Worm (Caenorhabditis elegans): ENCODE data around the gene daf-5.
A peak's percentile ranks its signal among the peaks of the same experiment; 100 is the strongest.

daf-5 gene

DNA sequence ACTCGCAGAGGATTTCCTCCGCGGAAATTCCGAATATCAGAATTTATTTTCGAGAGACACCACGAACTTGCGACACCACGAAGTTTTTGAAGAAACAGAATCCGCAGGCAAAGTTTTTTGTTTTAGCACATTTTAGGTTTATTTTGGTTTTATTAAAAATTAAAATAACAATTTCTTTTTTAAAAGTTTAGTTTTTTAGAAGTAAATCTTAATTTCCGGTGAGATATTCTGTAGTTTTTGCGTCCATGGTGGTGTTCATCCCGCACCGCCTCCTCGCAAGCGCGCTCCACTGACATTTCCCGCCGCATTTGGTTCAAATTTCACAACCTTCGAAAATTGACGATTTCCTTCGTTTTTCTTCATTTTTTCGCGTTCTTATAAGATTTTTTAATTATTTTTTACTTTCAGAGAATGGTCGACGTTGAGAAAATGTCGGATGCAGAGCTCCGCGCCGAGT lies 11.0 kb upstream of the daf-5 start, which contains the start of gene lem-2:
TSS of gene lem-2 (plus strand) at position 407 of the 457 bp plus-strand sequence.
- TF ChIP-seq lin-14 (GFP tag; optimal IDR thresholded peaks at IDR 0.05) = peak; percentile 92
- no peak for TF ChIP-seq ama-1 (optimal IDR thresholded peaks at IDR 0.05)
- no peak for TF ChIP-seq efl-3 (GFP tag; optimal IDR thresholded peaks at IDR 0.05)
- peak; percentile 38 for TF ChIP-seq elt-2 (tag; optimal IDR thresholded peaks at IDR 0.05)
- peak; percentile 71 for TF ChIP-seq nhr-19 (GFP tag; conservative IDR thresholded peaks at IDR 0.05)
- peak; percentile 30 for TF ChIP-seq blmp-1 (tag; optimal IDR thresholded peaks at IDR 0.05)
- peak; percentile 2 for TF ChIP-seq nhr-237 (tag; optimal IDR thresholded peaks at IDR 0.05)
- TF ChIP-seq sptf-1 (tag; optimal IDR thresholded peaks at IDR 0.05) = no peak
- TF ChIP-seq tbx-2 (tag; optimal IDR thresholded peaks at IDR 0.05) = peak; percentile 85
- no peak for TF ChIP-seq nhr-84 (tag; optimal IDR thresholded peaks at IDR 0.05)
- no peak for TF ChIP-seq egl-27 (tag; optimal IDR thresholded peaks at IDR 0.05)
- peak; percentile 87 to 90 for TF ChIP-seq lin-35 (GFP tag; optimal IDR thresholded peaks at IDR 0.05)
- no peak for TF ChIP-seq zip-4 (GFP tag; optimal IDR thresholded peaks at IDR 0.05)
- peak; percentile 4 for TF ChIP-seq fos-1 (tag; optimal IDR thresholded peaks at IDR 0.05)
- peak; percentile 84 for TF ChIP-seq nhr-85 (tag)
- TF ChIP-seq pax-3 (tag; optimal IDR thresholded peaks at IDR 0.05) = peak; percentile 96
- TF ChIP-seq Y116A8C.19 (tag; optimal IDR thresholded peaks at IDR 0.05; ENCODE audit: borderline replicate concordance) = peak; percentile 63
- no peak for TF ChIP-seq hlh-17 (GFP tag; optimal IDR thresholded peaks at IDR 0.05; ENCODE audit: borderline replicate concordance)
- TF ChIP-seq nhr-11 (tag; optimal IDR thresholded peaks at IDR 0.05) = no peak
- TF ChIP-seq aha-1 (tag; optimal IDR thresholded peaks at IDR 0.05) = no peak
- no peak for TF ChIP-seq nhr-28 (tag; optimal IDR thresholded peaks at IDR 0.05)
- peak; percentile 86 to 91 for TF ChIP-seq efl-1 (optimal IDR thresholded peaks at IDR 0.05)
- TF ChIP-seq efl-1 (GFP tag; optimal IDR thresholded peaks at IDR 0.05 in 1 of 2) = peak; percentile 86 to 97
- peak; percentile 83 to 89 (median 87) for TF ChIP-seq dpl-1 (GFP tag; optimal IDR thresholded peaks at IDR 0.05)
- TF ChIP-seq nhr-77 (tag; optimal IDR thresholded peaks at IDR 0.05) = peak; percentile 87
- peak; percentile 64 for TF ChIP-seq mep-1 (tag; optimal IDR thresholded peaks at IDR 0.05)
- peak; percentile 70 for TF ChIP-seq C04F5.9 (tag; optimal IDR thresholded peaks at IDR 0.05)
- TF ChIP-seq dsc-1 (tag; optimal IDR thresholded peaks at IDR 0.05) = peak; percentile 75
- peak; percentile 32 for TF ChIP-seq fkh-10 (GFP tag; optimal IDR thresholded peaks at IDR 0.05)
- TF ChIP-seq jun-1 (tag; optimal IDR thresholded peaks at IDR 0.05) = peak; percentile 42
- no peak for TF ChIP-seq tlp-1 (tag; optimal IDR thresholded peaks at IDR 0.05)
- TF ChIP-seq mdl-1 (tag; optimal IDR thresholded peaks at IDR 0.05) = peak in 1 of 2 experiments; percentile 7
- no peak for TF ChIP-seq lin-39 (tag; optimal IDR thresholded peaks at IDR 0.05)
- TF ChIP-seq ceh-8 (GFP tag; optimal IDR thresholded peaks at IDR 0.05) = peak; percentile 52
- no peak for TF ChIP-seq ces-1 (GFP tag; optimal IDR thresholded peaks at IDR 0.05)
- peak; percentile 35 for TF ChIP-seq lin-13 (GFP tag; optimal IDR thresholded peaks at IDR 0.05)
- TF ChIP-seq ztf-11 (tag; optimal IDR thresholded peaks at IDR 0.05) = peak in 1 of 2 experiments; percentile 82
- TF ChIP-seq fkh-8 (tag; optimal IDR thresholded peaks at IDR 0.05) = peak; percentile 97
- TF ChIP-seq nhr-47 (tag; optimal IDR thresholded peaks at IDR 0.05) = peak; percentile 91
- no peak for TF ChIP-seq hpl-2 (GFP tag; optimal IDR thresholded peaks at IDR 0.05)
- peak; percentile 93 for TF ChIP-seq nhr-71 (tag; optimal IDR thresholded peaks at IDR 0.05)
- no peak for TF ChIP-seq grh-1 (GFP tag; IDR thresholded peaks at IDR 0.05)
- peak; percentile 31 for TF ChIP-seq aly-2 (tag; optimal IDR thresholded peaks at IDR 0.05)
- peak; percentile 87 for TF ChIP-seq isw-1 (GFP tag; IDR thresholded peaks at IDR 0.05)
- TF ChIP-seq fkh-4 (tag; optimal IDR thresholded peaks at IDR 0.05; ENCODE audit: borderline replicate concordance) = peak; percentile 71
- no peak for TF ChIP-seq zag-1 (tag; optimal IDR thresholded peaks at IDR 0.05)
- no peak for TF ChIP-seq alr-1 (tag; optimal IDR thresholded peaks at IDR 0.05; ENCODE audit: borderline replicate concordance)
- TF ChIP-seq ceh-88 (GFP tag; IDR thresholded peaks at IDR 0.05) = peak; percentile 89
- TF ChIP-seq nhr-12 (tag; optimal IDR thresholded peaks at IDR 0.05) = no peak
- TF ChIP-seq sup-37 (GFP tag; optimal IDR thresholded peaks at IDR 0.05) = no peak
- TF ChIP-seq swsn-7 (tag; optimal IDR thresholded peaks at IDR 0.05) = peak; percentile 76
- no peak for TF ChIP-seq mef-2 (tag; optimal IDR thresholded peaks at IDR 0.05)
- TF ChIP-seq ztf-4 (tag; optimal IDR thresholded peaks at IDR 0.05) = no peak
- peak; percentile 73 for TF ChIP-seq ceh-90 (tag; optimal IDR thresholded peaks at IDR 0.05)
